Worm (Caenorhabditis elegans): Measurements from ENCODE around the gene T05H4.3.

DNA sequence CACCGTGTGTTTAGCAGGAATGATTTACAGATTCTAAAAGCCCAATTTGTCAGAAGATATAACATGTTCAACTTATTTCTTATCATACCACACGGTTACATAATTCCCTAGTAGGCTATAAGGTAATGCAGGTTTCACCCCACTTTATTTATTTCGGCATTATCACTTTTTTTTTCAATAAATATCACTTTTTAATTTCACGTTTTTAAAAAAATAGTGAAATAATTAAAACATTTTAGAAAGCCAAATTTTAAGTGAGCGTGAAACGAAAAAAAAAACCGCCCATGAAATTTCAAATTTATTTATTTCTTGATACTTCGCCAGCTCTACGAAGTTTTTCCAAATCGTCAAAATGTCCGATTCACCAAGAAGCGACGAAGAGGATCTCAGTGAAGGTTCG lies 6.2 kb downstream of the T05H4.3 start, which contains the start of gene fbxa-196:
- TF ChIP-seq B0310.2 (tag; optimal IDR thresholded peaks at IDR 0.05), result no peak
- no peak for TF ChIP-seq pes-1 (GFP tag; IDR thresholded peaks at IDR 0.05)
- no peak for TF ChIP-seq ama-1 (optimal IDR thresholded peaks at IDR 0.05)
- TF ChIP-seq F13C5.2 (tag; optimal IDR thresholded peaks at IDR 0.05), result no peak
